Worm (Caenorhabditis elegans) whole organism, L2 larva: ENCODE results near the gene chil-11.

Experiments
- blmp-1 ChIP-seq: sonication (generic microtip); optimal IDR thresholded peaks from 2 replicates; lab custom pipeline; 2017; ENCODE audit warnings: missing genetic modification characterization, mild to moderate bottlenecking, missing compliant biosample characterization, antibody characterized with exemption, moderate library complexity; ENCODE audit not compliant: insufficient read depth
- lsy-2 ChIP-seq, 2 experiments: fragments of 150-350 bp in 1 of 2; sonication (generic microtip) in 1 of 2; optimal IDR thresholded peaks; 2 replicates each; lab custom pipeline; 2014 to 2017; ENCODE audit warnings: missing biosample characterization in 2 of 2, missing genetic modification characterization in 2 of 2
- nhr-12 ChIP-seq: fragments of 150-350 bp; optimal IDR thresholded peaks from 2 replicates; lab custom pipeline; 2014; ENCODE audit warnings: missing biosample characterization, missing genetic modification characterization
- unc-62 ChIP-seq: fragments of 150-350 bp; optimal IDR thresholded peaks from 2 replicates; lab custom pipeline; 2014; ENCODE audit warnings: missing biosample characterization, missing genetic modification reagents, missing genetic modification characterization

DNA sequence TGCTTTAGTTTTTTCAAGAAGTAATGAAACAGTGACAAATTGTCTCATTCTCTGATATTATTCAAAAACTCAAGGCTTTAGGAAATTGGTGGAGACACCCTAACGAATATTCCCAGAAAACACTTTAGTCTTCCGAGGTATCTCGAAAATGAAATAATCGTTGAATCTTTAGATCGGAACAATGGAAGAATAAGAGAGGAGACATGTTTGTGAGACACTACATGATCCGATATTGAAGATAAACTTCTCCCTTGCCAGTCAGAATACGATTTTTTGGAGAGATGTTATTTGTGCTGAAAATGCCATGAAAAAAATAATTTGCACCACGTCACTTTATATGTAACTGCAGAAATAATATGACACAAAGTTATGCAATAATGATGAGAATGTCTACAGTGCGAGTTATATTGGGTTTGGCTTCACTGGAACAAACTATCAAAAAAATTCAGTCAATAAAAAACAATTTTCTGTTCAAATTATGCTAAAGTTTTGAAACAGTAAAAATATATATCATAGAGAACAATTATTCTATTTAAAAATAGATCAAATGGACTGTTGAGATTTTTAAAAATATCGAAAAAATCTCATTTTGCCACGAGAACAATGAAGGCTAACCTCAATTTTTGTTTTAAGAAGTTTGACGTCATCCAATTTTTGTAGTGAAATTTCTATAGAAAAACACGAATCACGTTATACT is 20.2 kb downstream of the chil-11 start:
- TF ChIP-seq unc-62 (GFP tag; lab: Kevin White, UChicago), result no peak
- no peak for TF ChIP-seq blmp-1
- TF ChIP-seq lsy-2 (tag; optimal IDR thresholded peaks at IDR 0.05; lab: Kevin White, UChicago), result no peak
- TF ChIP-seq nhr-12 (tag; lab: Kevin White, UChicago), result no peak
